Worm (Caenorhabditis elegans) whole organism, L4 larva: ENCODE results near the gene picc-1.

Source experiments
- D1046.2 ChIP-seq: fragments of 200-800 bp; sonication (Bioruptor generic); IDR thresholded peaks from 2 replicates; pipeline ENCODE4 v1.3.6; 2022; ENCODE audit warnings: missing genetic modification characterization, missing compliant biosample characterization
- F26F4.8 ChIP-seq: fragments of 200-800 bp; sonication (Bioruptor generic); conservative IDR thresholded peaks from 2 replicates; pipeline ENCODE4 v1.3.6; 2022; ENCODE audit warnings: missing genetic modification characterization, missing compliant biosample characterization
- F37D6.2 ChIP-seq: sonication (generic microtip); optimal IDR thresholded peaks from 2 replicates; lab custom pipeline; 2016; ENCODE audit warnings: mild to moderate bottlenecking, missing genetic modification characterization, missing compliant biosample characterization
- F49E8.2 ChIP-seq: sonication (generic microtip); optimal IDR thresholded peaks from 2 replicates; lab custom pipeline; 2016; ENCODE audit warnings: missing compliant biosample characterization, mild to moderate bottlenecking, missing genetic modification characterization, borderline replicate concordance
- T20F7.1 ChIP-seq: fragments of 200-800 bp; sonication (Bioruptor generic); optimal IDR thresholded peaks from 2 replicates; lab custom pipeline; 2018; ENCODE audit warnings: mild to moderate bottlenecking, missing genetic modification characterization, missing compliant biosample characterization
- T26A8.4 ChIP-seq: fragments of 200-800 bp; sonication (Bioruptor generic); IDR thresholded peaks from 2 replicates; pipeline ENCODE4 v1.3.6; 2022; ENCODE audit warnings: missing genetic modification characterization, missing compliant biosample characterization
- ZK337.2 ChIP-seq: fragments of 200-800 bp; sonication (Bioruptor generic); IDR thresholded peaks from 2 replicates; pipeline ENCODE4 v1.3.6; 2022; ENCODE audit warnings: missing genetic modification reagents, missing genetic modification characterization, missing compliant biosample characterization
- ZK546.5 ChIP-seq, 2 experiments: sonication (generic microtip); optimal IDR thresholded peaks; 2 replicates each; lab custom pipeline; 2017; ENCODE audit warnings: missing biosample characterization in 2 of 2, missing genetic modification characterization in 2 of 2
- aha-1 ChIP-seq: fragments of 150-350 bp; peaks from one replicate; lab custom pipeline; 2014; ENCODE audit warnings: missing biosample characterization, missing genetic modification characterization
- ama-1 ChIP-seq: fragments of 150-350 bp; optimal IDR thresholded peaks from 2 replicates; lab custom pipeline; 2014; ENCODE audit warnings: inconsistent platforms, mixed read lengths
- ceh-20 ChIP-seq: fragments of 200-800 bp; sonication (Bioruptor generic); IDR thresholded peaks from 2 replicates; pipeline ENCODE4 v1.3.6; 2022; ENCODE audit warnings: missing genetic modification reagents, missing genetic modification characterization, missing compliant biosample characterization
- ceh-32 ChIP-seq: sonication (generic microtip); optimal IDR thresholded peaks from 2 replicates; lab custom pipeline; 2016; ENCODE audit warnings: mild to moderate bottlenecking, missing genetic modification characterization, missing compliant biosample characterization; ENCODE audit not compliant: poor library complexity
- ceh-82 ChIP-seq: sonication (generic microtip); optimal IDR thresholded peaks from 2 replicates; lab custom pipeline; 2017; ENCODE audit warnings: missing biosample characterization, missing genetic modification characterization
- cey-2 ChIP-seq: sonication (generic microtip); optimal IDR thresholded peaks from 3 replicates; lab custom pipeline; 2017; ENCODE audit warnings: missing genetic modification characterization, mild to moderate bottlenecking, missing compliant biosample characterization, antibody characterized with exemption, borderline replicate concordance; ENCODE audit not compliant: insufficient read depth
- ctbp-1 ChIP-seq: fragments of 200-800 bp; sonication (Bioruptor generic); IDR thresholded peaks from 2 replicates; pipeline ENCODE4 v1.3.6; 2022; ENCODE audit warnings: missing genetic modification reagents, missing genetic modification characterization, missing compliant biosample characterization
- daf-12 ChIP-seq: fragments of 150-350 bp; optimal IDR thresholded peaks from 2 replicates; lab custom pipeline; 2014; ENCODE audit warnings: missing biosample characterization, missing genetic modification reagents, missing genetic modification characterization
- dmd-6 ChIP-seq: fragments of 200-800 bp; sonication (Bioruptor generic); IDR thresholded peaks from 2 replicates; pipeline ENCODE4 v1.3.6; 2022; ENCODE audit warnings: missing genetic modification reagents, missing genetic modification characterization, missing compliant biosample characterization
- dmd-8 ChIP-seq: fragments of 200-800 bp; sonication (Bioruptor generic); IDR thresholded peaks from 2 replicates; pipeline ENCODE4 v1.3.6; 2022; ENCODE audit warnings: missing genetic modification characterization, missing compliant biosample characterization
- dmd-9 ChIP-seq: fragments of 200-800 bp; sonication (Bioruptor generic); IDR thresholded peaks from 2 replicates; pipeline ENCODE4 v1.3.6; 2022; ENCODE audit warnings: missing genetic modification reagents, missing genetic modification characterization, missing compliant biosample characterization
- dpl-1 ChIP-seq: fragments of 150-350 bp; optimal IDR thresholded peaks from 2 replicates; lab custom pipeline; 2014; ENCODE audit warnings: missing biosample characterization, missing genetic modification reagents, missing genetic modification characterization
- duxl-1 ChIP-seq: sonication (generic microtip); optimal IDR thresholded peaks from 2 replicates; lab custom pipeline; 2016; ENCODE audit warnings: mild to moderate bottlenecking, missing genetic modification characterization, moderate library complexity, missing compliant biosample characterization; ENCODE audit not compliant: poor library complexity
- dve-1 ChIP-seq: sonication (generic microtip); optimal IDR thresholded peaks from 2 replicates; lab custom pipeline; 2017; ENCODE audit warnings: antibody characterized with exemption, mild to moderate bottlenecking, missing genetic modification characterization, missing compliant biosample characterization; ENCODE audit not compliant: insufficient read depth
- hlh-30 ChIP-seq: sonication (generic microtip); optimal IDR thresholded peaks from 2 replicates; lab custom pipeline; 2017; ENCODE audit warnings: antibody characterized with exemption, mild to moderate bottlenecking, missing genetic modification characterization, missing compliant biosample characterization; ENCODE audit not compliant: insufficient read depth
- jun-1 ChIP-seq: fragments of 150-350 bp; optimal IDR thresholded peaks from 2 replicates; lab custom pipeline; 2014; ENCODE audit warnings: missing biosample characterization, missing genetic modification reagents, missing genetic modification characterization
- lim-7 ChIP-seq: fragments of 200-800 bp; sonication (Bioruptor generic); IDR thresholded peaks from 2 replicates; pipeline ENCODE4 v1.3.6; 2022; ENCODE audit warnings: missing genetic modification characterization, missing compliant biosample characterization
- lin-1 ChIP-seq: fragments of 200-800 bp; sonication (Bioruptor generic); IDR thresholded peaks from 2 replicates; pipeline ENCODE4 v1.3.6; 2022; ENCODE audit warnings: missing genetic modification reagents, missing genetic modification characterization, missing compliant biosample characterization
- lin-13 ChIP-seq: fragments of 150-350 bp; optimal IDR thresholded peaks from 2 replicates; lab custom pipeline; 2014; ENCODE audit warnings: missing biosample characterization, missing genetic modification reagents, missing genetic modification characterization
- lin-29 ChIP-seq: fragments of 200-800 bp; sonication (Bioruptor generic); IDR thresholded peaks from 2 replicates; pipeline ENCODE4 v1.3.6; 2022; ENCODE audit warnings: missing genetic modification reagents, missing genetic modification characterization, missing compliant biosample characterization
- lir-3 ChIP-seq: sonication (generic microtip); optimal IDR thresholded peaks from 2 replicates; lab custom pipeline; 2016; ENCODE audit warnings: mild to moderate bottlenecking, missing genetic modification characterization, missing compliant biosample characterization
- lsy-2 ChIP-seq, 2 experiments: fragments of 150-350 bp in 1 of 2; sonication (generic microtip) in 1 of 2; optimal IDR thresholded peaks; 2 replicates each; lab custom pipeline; 2014 to 2017; ENCODE audit warnings: missing biosample characterization in 2 of 2, missing genetic modification characterization in 2 of 2
- madf-5 ChIP-seq, 2 experiments: fragments of 200-800 bp; sonication (Bioruptor generic); IDR thresholded peaks; 2 replicates each; pipeline ENCODE4 v1.3.6; 2022; ENCODE audit warnings: missing compliant biosample characterization in 2 of 2, missing genetic modification characterization in 2 of 2
- madf-9 ChIP-seq: fragments of 200-800 bp; sonication (Bioruptor generic); conservative IDR thresholded peaks from 2 replicates; pipeline ENCODE4 v1.3.6; 2022; ENCODE audit warnings: missing genetic modification reagents, missing genetic modification characterization, missing compliant biosample characterization
- mdl-1 ChIP-seq, 2 experiments: fragments of 150-350 bp in 1 of 2; sonication (generic microtip) in 1 of 2; optimal IDR thresholded peaks; 2 replicates each; lab custom pipeline; 2014 to 2017; ENCODE audit warnings: missing biosample characterization in 2 of 2, missing genetic modification characterization in 2 of 2
- mdt-29 ChIP-seq: fragments of 200-800 bp; sonication (Bioruptor generic); IDR thresholded peaks from 2 replicates; pipeline ENCODE4 v1.3.6; 2022; ENCODE audit warnings: missing genetic modification reagents, missing genetic modification characterization, missing compliant biosample characterization
- mep-1 ChIP-seq: fragments of 150-350 bp; sonication (generic microtip); optimal IDR thresholded peaks from 3 replicates; lab custom pipeline; 2014; ENCODE audit warnings: missing biosample characterization, missing genetic modification characterization
- mes-2 ChIP-seq: sonication (generic microtip); optimal IDR thresholded peaks from 2 replicates; lab custom pipeline; 2016; ENCODE audit warnings: missing genotype, mild to moderate bottlenecking, missing genetic modification characterization, missing compliant biosample characterization; ENCODE audit not compliant: poor library complexity, severe bottlenecking
- mxl-2 ChIP-seq: fragments of 200-800 bp; sonication (Bioruptor generic); conservative IDR thresholded peaks from 2 replicates; pipeline ENCODE4 v1.3.6; 2022; ENCODE audit warnings: missing genetic modification reagents, missing genetic modification characterization, missing compliant biosample characterization
- nhr-111 ChIP-seq: fragments of 200-800 bp; sonication (Bioruptor generic); optimal IDR thresholded peaks from 2 replicates; lab custom pipeline; 2018; ENCODE audit warnings: mild to moderate bottlenecking, missing genetic modification characterization, missing compliant biosample characterization
- nhr-237 ChIP-seq: sonication (generic microtip); optimal IDR thresholded peaks from 2 replicates; lab custom pipeline; 2017; ENCODE audit warnings: missing biosample characterization, missing genetic modification characterization
- nhr-41 ChIP-seq: fragments of 200-800 bp; sonication (Bioruptor generic); IDR thresholded peaks from 2 replicates; pipeline ENCODE4 v1.3.6; 2022; ENCODE audit warnings: missing genetic modification reagents, missing genetic modification characterization, missing compliant biosample characterization
- skn-1 ChIP-seq: fragments of 150-350 bp; optimal IDR thresholded peaks from 2 replicates; lab custom pipeline; 2014; ENCODE audit warnings: missing biosample characterization, missing genetic modification characterization
- snpc-1.2 ChIP-seq: fragments of 200-800 bp; sonication (Bioruptor generic); IDR thresholded peaks from 2 replicates; pipeline ENCODE4 v1.3.6; 2022; ENCODE audit warnings: missing genetic modification reagents, missing genetic modification characterization, missing compliant biosample characterization
- snpc-4 ChIP-seq: fragments of 150-350 bp; optimal IDR thresholded peaks from 2 replicates; lab custom pipeline; 2014; ENCODE audit warnings: missing biosample characterization, missing genetic modification characterization
- spr-1 ChIP-seq: sonication (generic microtip); optimal IDR thresholded peaks from 2 replicates; lab custom pipeline; 2016; ENCODE audit warnings: mild to moderate bottlenecking, missing genetic modification characterization, missing compliant biosample characterization
- unc-130 ChIP-seq: sonication (generic microtip); optimal IDR thresholded peaks from 2 replicates; lab custom pipeline; 2016; ENCODE audit warnings: missing genetic modification reagents, missing genetic modification characterization, missing compliant biosample characterization
- unc-39 ChIP-seq: sonication (generic microtip); optimal IDR thresholded peaks from 2 replicates; lab custom pipeline; 2017; ENCODE audit warnings: missing biosample characterization, missing genetic modification characterization
- unc-62 ChIP-seq, 3 experiments: fragments of 150-350 bp in 1 of 3; sonication (generic microtip); optimal IDR thresholded peaks in 2 of 3; peaks in 1 of 3; 1 replicate in 1 of 3; 2 replicates in 2 of 3; lab custom pipeline; 2014 to 2017; ENCODE audit warnings: missing biosample characterization in 3 of 3, missing genetic modification characterization in 3 of 3, missing genetic modification reagents in 3 of 3, missing genotype in 1 of 3
- vab-7 ChIP-seq: fragments of 200-800 bp; sonication (Bioruptor generic); IDR thresholded peaks from 2 replicates; pipeline ENCODE4 v1.3.6; 2022; ENCODE audit warnings: missing genetic modification reagents, missing genetic modification characterization, missing compliant biosample characterization
- zfp-3 ChIP-seq: fragments of 200-800 bp; sonication (Bioruptor generic); conservative IDR thresholded peaks from 2 replicates; pipeline ENCODE4 v1.3.6; 2022; ENCODE audit warnings: missing genetic modification reagents, missing genetic modification characterization, missing compliant biosample characterization
- zip-11 ChIP-seq: fragments of 200-800 bp; sonication (Bioruptor generic); IDR thresholded peaks from 2 replicates; pipeline ENCODE4 v1.3.6; 2022; ENCODE audit warnings: missing genetic modification characterization, missing compliant biosample characterization

picc-1 gene

DNA sequence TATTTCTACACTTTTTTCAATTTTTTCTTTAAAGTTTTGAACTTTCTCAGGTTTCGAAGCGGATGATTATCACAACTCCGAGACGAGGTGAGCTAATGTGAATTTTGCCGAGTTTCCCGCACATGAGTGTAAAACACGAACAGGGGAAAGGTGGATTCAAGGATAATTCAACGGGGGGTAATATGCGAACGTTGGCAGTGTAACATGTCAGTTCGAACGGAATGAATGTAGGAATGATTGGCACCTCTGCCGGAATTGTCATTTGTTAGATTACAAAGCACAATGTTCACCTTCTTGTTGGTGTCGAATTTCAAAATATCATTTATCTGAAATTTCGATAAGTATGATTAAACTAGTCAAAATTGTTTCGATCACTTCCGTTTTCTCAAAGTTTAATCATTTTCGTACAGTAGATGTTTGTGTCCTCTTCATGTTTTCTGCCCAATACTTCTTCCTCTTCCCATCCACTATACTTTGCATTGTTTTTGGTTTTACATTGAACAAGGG is at the start of gene picc-1:
TSS of gene picc-1 (plus strand) at position 51 of the 507 bp plus-strand sequence.
- TF ChIP-seq ceh-32 (no peak), zfp-3 (no peak), spr-1 (tag; lab: Kevin White, UChicago) (no peak), mep-1 (tag; lab: Kevin White, UChicago) (peak; percentile 72), vab-7 (GFP tag; lab: Robert Waterston, UW) (no peak), snpc-1.2 (GFP tag; lab: Robert Waterston, UW) (0 out of 2 replicates have a peak, but pooled peaks have one; percentile 36), ceh-82 (tag; lab: Kevin White, UChicago) (no peak), lin-1 (GFP tag; lab: Robert Waterston, UW) (no peak), cey-2 (tag; lab: Kevin White, UChicago) (no peak), snpc-4 (no peak), T20F7.1 (GFP tag; lab: Kevin White, UChicago) (peak; percentile 24), madf-5 (GFP tag; IDR thresholded peaks at IDR 0.05; lab: Robert Waterston, UW) (no peak), ceh-20 (GFP tag; lab: Robert Waterston, UW) (no peak), T26A8.4 (0 out of 2 replicates have a peak, but pooled peaks have one; percentile 27), mxl-2 (GFP tag; lab: Robert Waterston, UW) (no peak), jun-1 (tag; lab: Kevin White, UChicago) (no peak), lim-7 (GFP tag; lab: Robert Waterston, UW) (no peak), nhr-111 (GFP tag; lab: Kevin White, UChicago) (no peak), unc-62 (GFP tag; optimal IDR thresholded peaks at IDR 0.05 in 1 of 2; lab: Kevin White, UChicago) (no peak), unc-62 (tag; optimal IDR thresholded peaks at IDR 0.05; lab: Kevin White, UChicago) (no peak), ZK546.5 (tag; optimal IDR thresholded peaks at IDR 0.05; lab: Kevin White, UChicago) (no peak), madf-9 (no peak), nhr-237 (no peak), hlh-30 (tag; lab: Kevin White, UChicago) (no peak), F26F4.8 (GFP tag; lab: Robert Waterston, UW) (no peak), dpl-1 (GFP tag; lab: Kevin White, UChicago) (no peak), mdl-1 (tag; optimal IDR thresholded peaks at IDR 0.05; lab: Kevin White, UChicago) (no peak), daf-12 (tag; lab: Kevin White, UChicago) (no peak), unc-39 (tag; lab: Kevin White, UChicago) (no peak), lin-13 (GFP tag; lab: Kevin White, UChicago) (no peak), dmd-8 (GFP tag; lab: Robert Waterston, UW) (no peak), unc-130 (GFP tag; lab: Kevin White, UChicago) (no peak), ZK337.2 (GFP tag; lab: Robert Waterston, UW) (no peak), ctbp-1 (GFP tag; lab: Robert Waterston, UW) (no peak), skn-1 (tag; lab: Kevin White, UChicago) (no peak), duxl-1 (tag; lab: Kevin White, UChicago) (peak; percentile 64), dmd-6 (no peak), lsy-2 (tag; optimal IDR thresholded peaks at IDR 0.05; lab: Kevin White, UChicago) (peak in 1 of 2 experiments; percentile 11), zip-11 (GFP tag; lab: Robert Waterston, UW) (no peak), nhr-41 (no peak), ama-1 (lab: Kevin White, UChicago) (peak; percentile 89), dve-1 (tag; lab: Kevin White, UChicago) (peak; percentile 21), D1046.2 (GFP tag; lab: Robert Waterston, UW) (no peak), F49E8.2 (tag; lab: Kevin White, UChicago) (no peak), mdt-29 (no peak), aha-1 (tag; lab: Kevin White, UChicago) (peak; percentile 96), lir-3 (no peak), lin-29 (GFP tag; lab: Robert Waterston, UW) (no peak), dmd-9 (GFP tag; lab: Robert Waterston, UW) (0 out of 2 replicates have a peak, but pooled peaks have one; percentile 38), F37D6.2 (tag; lab: Kevin White, UChicago) (no peak), mes-2 (peak; percentile 38)
